Fruit fly (Drosophila melanogaster): ENCODE data around the gene CG9213.

DNA sequence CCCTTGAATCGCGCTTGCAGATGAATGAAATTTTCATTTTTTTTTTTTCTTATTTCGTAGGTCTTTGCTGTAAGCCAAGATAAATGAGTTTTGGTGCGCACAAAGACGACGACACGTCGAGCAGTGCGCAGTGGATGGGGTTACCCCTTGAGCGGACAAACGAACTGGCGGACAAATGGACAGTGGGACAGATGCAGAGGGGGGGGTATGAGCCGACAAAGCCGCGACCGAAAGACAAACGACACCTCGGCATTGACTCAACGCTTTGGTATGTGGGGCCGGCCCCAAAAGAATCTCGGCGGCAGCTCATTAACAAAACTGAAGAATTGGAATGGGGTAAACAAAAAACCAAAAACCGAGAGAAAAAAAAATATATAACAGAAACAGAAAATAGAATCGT, 35.0 kb upstream of the CG9213 start:
- TF ChIP-seq CTCF (optimal IDR thresholded peaks at IDR 0.05) (no peak), CG8478 (optimal IDR thresholded peaks at IDR 0.05) (no peak)

Data from S2 (cell line).